Worm (Caenorhabditis elegans) whole organism, L2 larva: ENCODE results near the gene pgp-7.

Experiments used
- lin-11 ChIP-seq: fragments of 150-350 bp; sonication (generic microtip); optimal IDR thresholded peaks from 2 replicates; lab custom pipeline; 2014; ENCODE audit warnings: missing biosample characterization, missing genetic modification characterization, inconsistent platforms, mixed read lengths
- lsy-2 ChIP-seq, 2 experiments: fragments of 150-350 bp in 1 of 2; sonication (generic microtip) in 1 of 2; optimal IDR thresholded peaks; 2 replicates each; lab custom pipeline; 2014 to 2017; ENCODE audit warnings: missing biosample characterization in 2 of 2, missing genetic modification characterization in 2 of 2
- nhr-12 ChIP-seq: fragments of 150-350 bp; optimal IDR thresholded peaks from 2 replicates; lab custom pipeline; 2014; ENCODE audit warnings: missing biosample characterization, missing genetic modification characterization
- nhr-237 ChIP-seq: fragments of 150-350 bp; optimal IDR thresholded peaks from 2 replicates; lab custom pipeline; 2014; ENCODE audit warnings: missing biosample characterization, missing genetic modification characterization
- snpc-4 ChIP-seq: fragments of 150-350 bp; optimal IDR thresholded peaks from 2 replicates; lab custom pipeline; 2014; ENCODE audit warnings: missing biosample characterization, missing genetic modification characterization
- unc-39 ChIP-seq: fragments of 150-350 bp; optimal IDR thresholded peaks from 2 replicates; lab custom pipeline; 2014; ENCODE audit warnings: missing biosample characterization, missing genetic modification characterization
- unc-62 ChIP-seq: fragments of 150-350 bp; optimal IDR thresholded peaks from 2 replicates; lab custom pipeline; 2014; ENCODE audit warnings: missing biosample characterization, missing genetic modification reagents, missing genetic modification characterization

DNA sequence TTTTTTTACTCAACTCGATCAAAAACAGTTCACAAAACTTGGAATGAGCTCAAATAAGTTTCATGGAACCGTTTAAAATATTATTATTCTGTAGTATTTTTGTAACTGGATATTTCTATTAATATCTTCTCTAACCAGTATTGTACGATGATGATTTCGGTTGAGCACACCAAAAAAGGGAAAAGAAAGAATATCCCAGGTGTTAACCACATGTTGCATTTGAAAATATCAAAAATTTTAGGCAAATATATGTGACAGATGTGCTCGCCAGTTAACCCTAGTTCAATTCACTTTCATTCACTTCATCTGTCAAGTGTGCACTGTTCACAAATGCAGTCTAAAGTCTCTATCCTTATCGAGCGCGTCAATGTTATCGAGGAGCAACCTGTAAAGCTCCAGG lies 20.9 kb upstream of the pgp-7 start, which contains the start of gene F47B10.4:
- TF ChIP-seq snpc-4 (tag; lab: Kevin White, UChicago) (no peak), nhr-12 (no peak), unc-39 (tag; lab: Kevin White, UChicago) (no peak), nhr-237 (tag; lab: Kevin White, UChicago) (no peak), lsy-2 (tag; optimal IDR thresholded peaks at IDR 0.05; lab: Kevin White, UChicago) (no peak), unc-62 (GFP tag; lab: Kevin White, UChicago) (no peak), lin-11 (tag; lab: Kevin White, UChicago) (no peak)
